Worm (Caenorhabditis elegans) whole organism, early embryonic: ENCODE measurements around the gene C24F3.2.
A peak's percentile ranks its signal among the peaks of the same experiment; 100 is the strongest.

ENCODE experiments used
- B0310.2 ChIP-seq: sonication (generic microtip); optimal IDR thresholded peaks from 2 replicates; lab custom pipeline; 2016; ENCODE audit warnings: mild to moderate bottlenecking, missing genetic modification characterization, missing compliant biosample characterization
- F13C5.2 ChIP-seq: sonication (generic microtip); optimal IDR thresholded peaks from 2 replicates; lab custom pipeline; 2017; ENCODE audit warnings: mild to moderate bottlenecking, missing genetic modification characterization, inconsistent platforms, missing compliant biosample characterization
- aly-1 ChIP-seq: sonication (generic microtip); optimal IDR thresholded peaks from 2 replicates; lab custom pipeline; 2016; ENCODE audit warnings: missing genetic modification characterization, missing compliant biosample characterization
- ama-1 ChIP-seq: fragments of 150-350 bp; optimal IDR thresholded peaks from 2 replicates; lab custom pipeline; 2014
- flt-1 ChIP-seq: fragments of 200-800 bp; sonication (Bioruptor generic); IDR thresholded peaks from 2 replicates; pipeline ENCODE4 v1.3.6; 2022; ENCODE audit warnings: missing genetic modification characterization, missing compliant biosample characterization
- hnd-1 ChIP-seq: sonication (generic microtip); optimal IDR thresholded peaks from 2 replicates; lab custom pipeline; 2016; ENCODE audit warnings: missing genetic modification characterization, missing compliant biosample characterization
- scrt-1 ChIP-seq: fragments of 200-800 bp; sonication (Bioruptor generic); IDR thresholded peaks from 2 replicates; pipeline ENCODE4 v1.3.6; 2022; ENCODE audit warnings: missing genetic modification characterization, missing compliant biosample characterization
- tbx-11 ChIP-seq: fragments of 200-800 bp; sonication (Bioruptor generic); IDR thresholded peaks from 2 replicates; pipeline ENCODE4 v1.3.6; 2022; ENCODE audit warnings: missing genetic modification characterization, missing compliant biosample characterization

Gene C24F3.2

ce11 chrIV:10262882-10263281 lies 40.5 kb downstream of the C24F3.2 start:
- 0 out of 2 replicates have a peak, but pooled peaks have one; percentile 27 for TF ChIP-seq flt-1 (GFP tag; lab: Robert Waterston, UW)

DNA sequence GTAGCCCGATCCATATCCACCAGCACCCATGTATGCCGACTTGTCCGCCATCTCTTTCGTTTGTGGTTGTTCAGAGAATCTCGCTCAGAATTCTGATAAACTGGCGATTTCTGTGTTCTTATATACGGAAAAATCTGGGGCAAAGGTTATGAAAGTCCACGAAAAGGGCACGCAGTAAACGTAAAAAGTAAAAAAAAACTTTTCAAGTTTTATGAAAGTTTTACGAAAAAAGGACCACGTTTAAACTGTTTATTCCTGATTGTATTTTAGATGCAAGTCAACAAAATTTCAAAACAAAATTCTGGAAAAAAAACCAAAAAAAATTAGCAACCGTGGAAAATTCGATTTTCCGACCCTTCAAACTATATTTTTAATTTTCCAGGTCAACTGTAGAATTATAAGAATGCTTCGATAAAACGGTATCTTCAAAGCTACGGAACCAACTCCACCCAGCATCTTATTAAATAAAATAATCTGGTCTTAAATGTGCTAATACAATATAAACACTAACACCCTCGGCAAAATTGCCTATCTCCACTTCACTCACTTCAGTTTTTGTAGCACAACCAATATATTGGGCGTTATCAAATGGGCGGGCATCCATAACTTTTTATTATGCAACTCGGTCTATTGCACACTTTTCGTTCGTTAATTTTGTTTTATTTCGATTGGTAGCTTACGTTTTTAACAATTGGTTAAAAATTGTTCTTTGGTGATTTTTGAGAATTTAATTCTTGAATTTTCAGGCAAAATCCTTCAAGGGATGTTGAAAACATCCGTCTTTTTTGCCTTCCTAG lies 47.0 kb downstream of the C24F3.2 start, which contains the start of the genes nspd-7 and Y43C5A.2:
Gene nspd-7 (minus strand): TSS at position 51 of the 797 bp plus-strand sequence.
Gene Y43C5A.2 (plus strand): TSS at position 747 of the 797 bp plus-strand sequence.
- TF ChIP-seq hnd-1 (tag; lab: Kevin White, UChicago) (no peak), scrt-1 (GFP tag; lab: Robert Waterston, UW) (no peak), aly-1 (tag; lab: Kevin White, UChicago) (no peak), B0310.2 (no peak), F13C5.2 (tag; lab: Kevin White, UChicago) (no peak), flt-1 (GFP tag; lab: Robert Waterston, UW) (no peak), ama-1 (no peak), tbx-11 (GFP tag; lab: Robert Waterston, UW) (no peak)
